Fruit fly (Drosophila melanogaster): Measurements from ENCODE around the gene Arl1.
A peak's percentile ranks its signal among the peaks of the same experiment; 100 is the strongest.

Gene Arl1

dm6 chr3L:16001164-16001679 is 18.3 kb downstream of the Arl1 start (continued):
- TF ChIP-seq Nf-YA (GFP tag; IDR thresholded peaks at IDR 0.05) = no peak
- TF ChIP-seq Ets65A (GFP tag) = no peak
- peak; percentile 49 for TF ChIP-seq Sox100B (GFP tag; optimal IDR thresholded peaks at IDR 0.05)
- peak; percentile 67 for TF ChIP-seq slp2 (GFP tag; optimal IDR thresholded peaks at IDR 0.05)
- peak; percentile 85 for TF ChIP-seq Fer3 (tag; optimal IDR thresholded peaks at IDR 0.05)
- TF ChIP-seq CG12071 (GFP tag; optimal IDR thresholded peaks at IDR 0.05) = peak; percentile 55
- TF ChIP-seq Ravus (GFP tag; IDR thresholded peaks at IDR 0.05) = no peak
- peak; percentile 52 for TF ChIP-seq Vsx1 (GFP tag; optimal IDR thresholded peaks at IDR 0.05)
- TF ChIP-seq CG1602 (GFP tag; optimal IDR thresholded peaks at IDR 0.05) = peak; percentile 51
- peak; percentile 91 for TF ChIP-seq lilli (GFP tag; optimal IDR thresholded peaks at IDR 0.05)
- TF ChIP-seq B-H2 (GFP tag; optimal IDR thresholded peaks at IDR 0.05) = peak; percentile 89
- no peak; the same call in 2 of the 3 replicates for TF ChIP-seq Mrtf (GFP tag; IDR thresholded peaks at IDR 0.05)
- peak; percentile 87 for TF ChIP-seq scrt (GFP tag; optimal IDR thresholded peaks at IDR 0.05)
- TF ChIP-seq Bdp1 (GFP tag; optimal IDR thresholded peaks at IDR 0.05) = peak; percentile 4
- peak; percentile 33; the same call in 1 of the 2 replicates for TF ChIP-seq CG10321 (GFP tag; IDR thresholded peaks at IDR 0.05)
- TF ChIP-seq wek (GFP tag; optimal IDR thresholded peaks at IDR 0.05) = no peak
- peak; percentile 86 for TF ChIP-seq HLH54F (GFP tag; optimal IDR thresholded peaks at IDR 0.05)
- TF ChIP-seq disco-r (GFP tag; optimal IDR thresholded peaks at IDR 0.05) = peak; percentile 35
- TF ChIP-seq Tbp (GFP tag; optimal IDR thresholded peaks at IDR 0.05) = no peak
- TF ChIP-seq CG16815 (GFP tag; optimal IDR thresholded peaks at IDR 0.05) = peak; percentile 50
- peak; percentile 27 for TF ChIP-seq CG2875 (GFP tag; optimal IDR thresholded peaks at IDR 0.05)
- no peak for TF ChIP-seq ato (GFP tag; IDR thresholded peaks at IDR 0.05; ENCODE audit: partially characterized antibody)
- TF ChIP-seq Nf-YB (GFP tag; optimal IDR thresholded peaks at IDR 0.05) = peak; percentile 63
- TF ChIP-seq CG3838 (GFP tag; optimal IDR thresholded peaks at IDR 0.05) = peak; percentile 3
- peak; percentile 79 for TF ChIP-seq dmrt99B (tag; optimal IDR thresholded peaks at IDR 0.05)
- TF ChIP-seq fd96Cb (tag; optimal IDR thresholded peaks at IDR 0.05) = peak; percentile 55
- TF ChIP-seq toy (GFP tag; IDR thresholded peaks at IDR 0.05) = 0 out of 2 replicates have a peak, but pooled peaks have one; percentile 9
- no peak for TF ChIP-seq CG2129 (GFP tag; IDR thresholded peaks at IDR 0.05; ENCODE audit: partially characterized antibody)
- peak; percentile 78 for TF ChIP-seq CG6689 (GFP tag; IDR thresholded peaks at IDR 0.05)
- TF ChIP-seq CG12744 (GFP tag; optimal IDR thresholded peaks at IDR 0.05) = peak; percentile 69
- TF ChIP-seq CG2120 (GFP tag; optimal IDR thresholded peaks at IDR 0.05) = peak; percentile 95
- TF ChIP-seq HmgZ (tag; optimal IDR thresholded peaks at IDR 0.05) = peak; percentile 83
- TF ChIP-seq CG2889 (GFP tag; IDR thresholded peaks at IDR 0.05) = peak; percentile 52; the same call in 1 of the 3 replicates
- peak; percentile 31; the same call in 1 of the 2 replicates for TF ChIP-seq Poxn (GFP tag; IDR thresholded peaks at IDR 0.05)
- peak; percentile 67 to 85 for TF ChIP-seq dpn (GFP tag; optimal IDR thresholded peaks at IDR 0.05)
- TF ChIP-seq Hey (tag; optimal IDR thresholded peaks at IDR 0.05) = peak; percentile 48
- peak; percentile 14 for TF ChIP-seq twi (tag; optimal IDR thresholded peaks at IDR 0.05)
- peak in 1 of 2 experiments; percentile 57 for TF ChIP-seq Trl (optimal IDR thresholded peaks at IDR 0.05)
- TF ChIP-seq Trl (GFP tag; optimal IDR thresholded peaks at IDR 0.05) = peak; percentile 63
- peak; percentile 83 for TF ChIP-seq CG30403 (GFP tag; optimal IDR thresholded peaks at IDR 0.05)
- peak; percentile 31 for TF ChIP-seq salm (tag; optimal IDR thresholded peaks at IDR 0.05)
- peak in 1 of 2 experiments; percentile 33 for TF ChIP-seq Hr78 (GFP tag; optimal IDR thresholded peaks at IDR 0.05)
- TF ChIP-seq CG6813 (GFP tag; optimal IDR thresholded peaks at IDR 0.05) = peak; percentile 31
- TF ChIP-seq sqz (GFP tag; optimal IDR thresholded peaks at IDR 0.05) = peak; percentile 35
- peak; percentile 93 for TF ChIP-seq sd (tag; optimal IDR thresholded peaks at IDR 0.05)
- TF ChIP-seq br (optimal IDR thresholded peaks at IDR 0.05) = no peak
- peak; percentile 79 for TF ChIP-seq CG11504 (tag; optimal IDR thresholded peaks at IDR 0.05)
- peak; percentile 90 for TF ChIP-seq CG3281 (GFP tag; optimal IDR thresholded peaks at IDR 0.05)
- TF ChIP-seq CG8388 (GFP tag; optimal IDR thresholded peaks at IDR 0.05) = peak; percentile 49
- no peak for TF ChIP-seq grn (GFP tag; optimal IDR thresholded peaks at IDR 0.05)
- TF ChIP-seq yki (optimal IDR thresholded peaks at IDR 0.05) = no peak
